Fruit fly (Drosophila melanogaster) Kc167 (cell line): Measurements from ENCODE around the gene ND-B14.5AL.

Experiments used
- Myc ChIP-seq: fragments of >200 bp; optimal IDR thresholded peaks from 2 replicates; lab custom pipeline; 2017; ENCODE audit warnings: missing external identifiers
- Sin3A ChIP-seq: fragments of >200 bp; optimal IDR thresholded peaks from 2 replicates; lab custom pipeline; 2018; ENCODE audit warnings: missing external identifiers
- h ChIP-seq: fragments of >200 bp; optimal IDR thresholded peaks from 3 replicates; lab custom pipeline; 2018; ENCODE audit warnings: missing external identifiers
- insv ChIP-seq: fragments of >200 bp; optimal IDR thresholded peaks from 3 replicates; lab custom pipeline; 2018; ENCODE audit warnings: missing external identifiers
- psq ChIP-seq: fragments of >200 bp; optimal IDR thresholded peaks from 2 replicates; lab custom pipeline; 2017; ENCODE audit warnings: missing external identifiers
- ttk ChIP-seq: sonication (Bioruptor generic); optimal IDR thresholded peaks from 2 replicates; lab custom pipeline; 2017; ENCODE audit warnings: missing external identifiers

Gene ND-B14.5AL

DNA sequence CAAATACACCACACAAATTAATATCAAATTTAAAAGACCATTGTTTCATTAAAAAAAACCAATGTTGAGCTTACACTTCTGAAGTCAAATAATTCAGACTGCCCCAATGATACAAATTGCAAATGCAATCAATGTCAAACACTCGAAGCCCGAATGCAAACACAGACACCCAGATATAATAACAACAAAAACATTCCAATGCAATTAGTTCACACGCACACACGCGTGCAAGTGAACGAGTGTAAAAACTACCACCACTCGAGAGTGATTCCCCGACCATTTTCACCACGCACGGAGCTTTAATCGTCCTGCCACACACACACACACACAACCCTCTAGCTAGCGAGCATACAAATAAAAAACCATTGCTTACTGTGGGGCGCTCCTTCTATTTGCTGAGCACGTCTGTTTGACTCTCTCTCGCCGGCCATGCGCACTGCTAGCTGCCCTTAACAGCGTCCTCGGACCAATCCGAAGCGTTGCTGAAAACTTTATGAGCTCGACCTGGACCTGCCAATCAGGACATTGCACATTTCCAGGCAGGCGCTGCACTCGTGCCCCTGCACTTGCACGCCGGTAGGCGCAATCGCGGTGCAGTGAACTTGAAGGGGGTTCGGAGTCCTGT is 36.2 kb downstream of the ND-B14.5AL start:
- TF ChIP-seq h (lab: Kevin White, UChicago) (no peak), ttk (no peak), Sin3A (no peak), Myc (lab: Kevin White, UChicago) (no peak), psq (lab: Kevin White, UChicago) (no peak), insv (lab: Kevin White, UChicago) (no peak)

DNA sequence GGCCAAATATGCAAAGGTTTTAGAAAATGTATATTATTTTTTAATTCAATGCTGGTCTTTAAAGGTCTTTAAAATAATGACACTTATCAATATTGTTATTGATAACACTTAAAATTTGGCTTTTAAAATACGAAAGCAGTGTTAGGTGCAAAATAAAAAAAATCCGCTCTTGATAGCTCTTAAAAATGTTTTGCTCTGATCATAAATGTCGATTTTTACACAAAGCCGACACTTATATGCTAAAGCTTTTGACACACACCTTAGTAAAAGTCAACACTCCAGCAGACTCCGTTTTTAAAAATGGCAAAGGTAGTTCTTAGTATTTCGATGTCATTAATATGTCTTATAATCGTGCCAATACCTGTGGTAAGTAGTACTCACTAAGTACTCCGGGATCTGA is 39.2 kb downstream of the ND-B14.5AL start, which contains the start of gene CG33766:
TSS of gene CG33766 (plus strand) at position 301 of the 400 bp plus-strand sequence.
- TF ChIP-seq h (lab: Kevin White, UChicago): no peak
- no peak for TF ChIP-seq insv (lab: Kevin White, UChicago)
- no peak for TF ChIP-seq Myc (lab: Kevin White, UChicago)
- no peak for TF ChIP-seq psq (lab: Kevin White, UChicago)
- TF ChIP-seq ttk: no peak
- no peak for TF ChIP-seq Sin3A

DNA sequence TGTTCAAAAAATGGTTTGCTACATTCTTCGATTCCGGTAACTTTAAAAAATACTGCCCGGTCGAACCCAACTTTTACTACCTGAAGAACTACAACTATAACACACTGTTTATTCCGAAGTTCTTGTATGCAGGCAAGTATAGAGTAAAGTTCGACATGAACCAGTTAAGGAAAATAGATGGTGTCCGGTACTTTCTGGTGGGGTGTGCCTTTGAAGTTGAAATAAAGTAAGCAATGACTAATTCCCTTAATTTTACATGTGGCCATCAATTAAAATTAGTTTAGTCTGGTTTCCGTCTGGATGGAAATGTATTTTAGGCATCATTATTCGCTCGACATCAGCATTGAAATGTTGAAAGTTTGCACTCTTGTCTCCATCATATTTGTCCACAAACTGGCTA is 39.8 kb downstream of the ND-B14.5AL start, which contains the start of gene CG33767:
TSS of gene CG33767 (plus strand) at position 301 of the 400 bp plus-strand sequence.
- TF ChIP-seq h (lab: Kevin White, UChicago) (no peak), psq (lab: Kevin White, UChicago) (no peak)

DNA sequence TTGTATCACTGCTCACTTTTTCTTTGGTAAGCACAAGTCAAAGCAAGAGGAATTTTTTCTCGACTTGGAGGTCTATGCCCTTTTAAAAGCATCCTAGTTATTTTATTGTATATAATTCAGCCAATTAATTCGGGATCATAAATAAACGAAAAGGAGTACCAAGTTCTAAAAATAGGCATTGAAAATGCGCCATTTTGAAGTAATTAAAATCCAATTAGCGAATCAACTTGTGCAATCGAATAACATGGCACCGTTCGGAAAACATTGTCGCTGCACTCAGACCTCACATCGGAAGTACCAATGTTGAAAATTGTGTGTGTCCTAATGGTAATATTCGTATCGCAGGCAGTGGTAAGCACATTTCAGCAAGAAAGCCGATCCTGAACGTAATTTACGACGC is 40.7 kb downstream of the ND-B14.5AL start, which contains the start of gene CG33768:
TSS of gene CG33768 (plus strand) at position 301 of the 400 bp plus-strand sequence.
- TF ChIP-seq Sin3A: no peak
- TF ChIP-seq ttk: no peak
- no peak for TF ChIP-seq insv (lab: Kevin White, UChicago)

DNA sequence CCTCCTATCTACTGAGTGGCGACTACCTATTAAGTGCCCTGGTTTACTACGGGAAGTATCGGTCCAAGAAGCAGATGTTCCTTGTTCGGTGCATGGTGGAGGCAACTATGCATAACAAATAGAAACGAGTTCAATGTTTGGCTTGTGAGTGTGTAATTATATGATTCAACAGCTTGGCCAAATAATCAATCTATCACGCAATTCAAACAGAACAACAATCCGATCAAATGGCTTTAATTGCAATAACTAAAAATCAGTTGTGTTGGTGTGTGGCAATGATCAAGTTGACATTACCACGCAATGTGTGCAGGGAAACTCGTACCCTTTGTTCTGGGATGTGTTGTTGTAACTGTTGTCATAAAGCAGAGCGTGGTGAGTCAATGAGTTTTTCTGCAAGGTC is 41.5 kb downstream of the ND-B14.5AL start, which contains the start of gene CG33769:
TSS of gene CG33769 (plus strand) at position 301 of the 400 bp plus-strand sequence.
- no peak for TF ChIP-seq insv (lab: Kevin White, UChicago)
- no peak for TF ChIP-seq Sin3A

DNA sequence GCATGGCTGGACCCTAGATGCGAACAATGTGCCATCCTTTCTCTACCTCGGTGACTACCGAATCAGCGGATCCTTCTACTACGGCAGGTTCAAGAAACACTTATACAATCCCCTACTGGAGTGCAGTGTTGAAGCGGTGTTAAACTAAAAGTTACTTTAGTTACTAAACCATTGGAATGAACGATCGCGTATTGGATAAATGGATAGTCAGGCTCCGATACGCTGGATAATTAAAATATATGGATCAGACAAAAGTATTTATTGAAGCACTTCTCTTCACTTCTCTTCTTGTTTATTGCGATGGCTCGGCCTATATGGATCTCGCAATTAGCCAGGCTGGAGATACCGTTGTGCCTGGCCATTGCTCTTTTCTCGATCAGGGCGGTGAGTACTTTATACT is 42.2 kb downstream of the ND-B14.5AL start, which contains the start of gene CG33770:
TSS of gene CG33770 (plus strand) at position 301 of the 400 bp plus-strand sequence.
- TF ChIP-seq insv (lab: Kevin White, UChicago) (no peak), Myc (lab: Kevin White, UChicago) (no peak), psq (lab: Kevin White, UChicago) (no peak), Sin3A (no peak), h (lab: Kevin White, UChicago) (no peak)

DNA sequence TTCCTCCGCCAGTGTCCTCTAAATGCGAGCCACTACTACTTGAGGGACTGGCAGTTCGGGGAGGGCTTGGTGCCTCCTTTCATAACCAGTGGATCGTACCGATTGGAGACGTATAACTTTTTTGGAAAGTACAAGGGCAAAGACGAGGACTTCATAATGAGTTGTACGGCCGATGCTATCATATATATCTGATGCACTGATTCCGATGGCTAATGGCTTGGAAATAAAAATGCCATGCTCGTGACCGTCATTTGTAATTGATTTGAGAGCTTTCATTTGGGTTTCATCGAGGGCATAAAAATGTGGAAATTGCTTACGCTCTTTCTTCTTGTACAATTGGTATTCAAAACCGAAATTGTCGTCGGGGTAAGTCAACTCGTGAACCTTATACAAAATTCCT is 42.9 kb downstream of the ND-B14.5AL start, which contains the start of gene CG33771:
TSS of gene CG33771 (plus strand) at position 301 of the 400 bp plus-strand sequence.
- TF ChIP-seq ttk (no peak), insv (lab: Kevin White, UChicago) (no peak), Sin3A (no peak), Myc (lab: Kevin White, UChicago) (no peak), psq (lab: Kevin White, UChicago) (no peak), h (lab: Kevin White, UChicago) (no peak)

DNA sequence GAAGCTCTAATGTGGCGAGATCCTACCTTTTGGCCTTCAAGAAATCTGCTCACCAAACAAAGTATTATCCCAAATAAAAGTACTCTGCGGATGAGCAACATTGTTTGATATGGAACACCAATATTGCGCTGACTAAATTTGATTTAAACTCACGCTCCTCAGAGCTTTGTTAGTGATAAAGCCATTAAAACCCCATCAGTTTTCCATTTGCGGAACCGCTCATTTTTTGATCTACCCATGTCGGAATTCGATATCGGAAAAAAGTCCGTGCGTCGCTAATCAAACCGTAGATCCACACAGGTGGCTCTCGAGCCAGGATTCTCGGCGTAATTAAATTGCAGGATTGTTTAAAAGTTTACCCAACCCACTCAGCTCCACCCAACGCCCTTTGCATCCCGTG is 46.3 kb downstream of the ND-B14.5AL start, which contains the start of gene CG33772:
TSS of gene CG33772 (minus strand) at position 101 of the 400 bp plus-strand sequence.
- TF ChIP-seq insv (lab: Kevin White, UChicago) (no peak), Myc (lab: Kevin White, UChicago) (no peak)
